Fruit fly (Drosophila melanogaster) whole organism, embryonic: ENCODE measurements around the gene CG43062.

Experiments
- Abd-B ChIP-seq: fragments of 200-800 bp; sonication (Bioruptor generic); optimal IDR thresholded peaks from 2 replicates; lab custom pipeline; 2018; ENCODE audit warnings: missing biosample characterization, mild to moderate bottlenecking, missing genetic modification characterization, moderate library complexity
- Asciz ChIP-seq: fragments of 200-800 bp; sonication (Bioruptor generic); optimal IDR thresholded peaks from 2 replicates; lab custom pipeline; 2017; ENCODE audit warnings: missing biosample characterization, mild to moderate bottlenecking, missing genetic modification characterization, missing genetic modification reagents
- Atf6 ChIP-seq: fragments of 200-800 bp; sonication (Bioruptor generic); IDR thresholded peaks from 2 replicates; pipeline ENCODE4 v1.3.6; 2022; ENCODE audit warnings: missing biosample characterization, missing genetic modification characterization
- Bdp1 ChIP-seq: fragments of 200-800 bp; sonication (Bioruptor generic); optimal IDR thresholded peaks from 3 replicates; lab custom pipeline; 2016; ENCODE audit warnings: missing biosample characterization, missing genetic modification characterization
- CG10654 ChIP-seq: fragments of 200-800 bp; sonication (Bioruptor generic); optimal IDR thresholded peaks from 2 replicates; lab custom pipeline; 2016; ENCODE audit warnings: missing biosample characterization, missing genetic modification characterization
- CG11456 ChIP-seq: fragments of 200-800 bp; sonication (Bioruptor generic); IDR thresholded peaks from 3 replicates; pipeline ENCODE4 v1.3.6; 2022; ENCODE audit warnings: missing biosample characterization, missing genetic modification characterization
- CG12769 ChIP-seq: fragments of 200-800 bp; sonication (Bioruptor generic); optimal IDR thresholded peaks from 2 replicates; lab custom pipeline; 2019; ENCODE audit warnings: missing biosample characterization, mild to moderate bottlenecking, missing genetic modification characterization, moderate library complexity
- CG15514 ChIP-seq: fragments of 200-800 bp; sonication (Bioruptor generic); optimal IDR thresholded peaks from 3 replicates; lab custom pipeline; 2017; ENCODE audit warnings: missing biosample characterization, missing genetic modification characterization, mild to moderate bottlenecking, moderate library complexity, missing genetic modification reagents
- CG15601 ChIP-seq: fragments of 200-800 bp; sonication (Bioruptor generic); optimal IDR thresholded peaks from 3 replicates; lab custom pipeline; 2019; ENCODE audit warnings: missing biosample characterization, mild to moderate bottlenecking, missing genetic modification characterization, moderate library complexity
- CG34376 ChIP-seq: fragments of 200-800 bp; sonication (Bioruptor generic); optimal IDR thresholded peaks from 2 replicates; lab custom pipeline; 2018; ENCODE audit warnings: missing biosample characterization, mild to moderate bottlenecking, missing genetic modification characterization
- CG5953 ChIP-seq: fragments of 200-800 bp; sonication (Bioruptor generic); IDR thresholded peaks from 2 replicates; pipeline ENCODE4 v1.3.6; 2022; ENCODE audit warnings: missing biosample characterization, missing genetic modification characterization
- CG6813 ChIP-seq: fragments of 200-800 bp; sonication (Bioruptor generic); optimal IDR thresholded peaks from 2 replicates; lab custom pipeline; 2017; ENCODE audit warnings: missing biosample characterization, missing genetic modification characterization, mild to moderate bottlenecking, moderate library complexity, missing genetic modification reagents
- CG7745 ChIP-seq: fragments of 200-800 bp; sonication (Bioruptor generic); optimal IDR thresholded peaks from 2 replicates; lab custom pipeline; 2018; ENCODE audit warnings: missing biosample characterization, mild to moderate bottlenecking, missing genetic modification characterization, moderate library complexity
- CG7987 ChIP-seq: fragments of 200-800 bp; sonication (Bioruptor generic); optimal IDR thresholded peaks from 2 replicates; lab custom pipeline; 2018; ENCODE audit warnings: missing biosample characterization, mild to moderate bottlenecking, missing genetic modification characterization, moderate library complexity
- CG9932 ChIP-seq: fragments of 200-800 bp; sonication (Bioruptor generic); IDR thresholded peaks from 2 replicates; pipeline ENCODE4 v1.3.6; 2022; ENCODE audit warnings: missing biosample characterization, missing genetic modification characterization
- CoRest ChIP-seq: fragments of 200-800 bp; sonication (Bioruptor generic); optimal IDR thresholded peaks from 3 replicates; lab custom pipeline; 2018; ENCODE audit warnings: missing biosample characterization, mild to moderate bottlenecking, missing genetic modification characterization, moderate library complexity
- D19B ChIP-seq: fragments of 200-800 bp; sonication (Bioruptor generic); optimal IDR thresholded peaks from 2 replicates; lab custom pipeline; 2017; ENCODE audit warnings: missing biosample characterization, mild to moderate bottlenecking, missing genetic modification characterization
- Deaf1 ChIP-seq: fragments of 200-800 bp; optimal IDR thresholded peaks from 3 replicates; lab custom pipeline; 2019; ENCODE audit warnings: missing biosample characterization, mild to moderate bottlenecking, missing genetic modification characterization, moderate library complexity
- Dll ChIP-seq: fragments of 200-800 bp; sonication (Bioruptor generic); IDR thresholded peaks from 4 replicates; pipeline ENCODE4 v1.3.6; 2022; ENCODE audit warnings: missing biosample characterization, missing genetic modification characterization; ENCODE audit not compliant: partially characterized antibody
- Dp ChIP-seq: fragments of 200-800 bp; sonication (Bioruptor generic); optimal IDR thresholded peaks from 2 replicates; lab custom pipeline; 2018; ENCODE audit warnings: missing biosample characterization, mild to moderate bottlenecking, missing genetic modification characterization, moderate library complexity
- Ets65A ChIP-seq: fragments of 200-800 bp; sonication (Bioruptor generic); peaks from one replicate; lab custom pipeline; 2016; ENCODE audit warnings: missing biosample characterization, missing genetic modification characterization
- GATAe ChIP-seq: fragments of 200-800 bp; sonication (Bioruptor generic); conservative IDR thresholded peaks from 2 replicates; pipeline ENCODE4 v1.3.6; 2022; ENCODE audit warnings: missing biosample characterization, missing genetic modification characterization
- HLHmδ ChIP-seq: fragments of 200-800 bp; sonication (Bioruptor generic); optimal IDR thresholded peaks from 2 replicates; lab custom pipeline; 2018; ENCODE audit warnings: missing biosample characterization, mild to moderate bottlenecking, missing genetic modification characterization, moderate library complexity
- HmgD ChIP-seq: fragments of 200-800 bp; sonication (Bioruptor generic); optimal IDR thresholded peaks from 3 replicates; lab custom pipeline; 2016; ENCODE audit warnings: missing biosample characterization, missing genetic modification characterization
- Hmr ChIP-seq: fragments of 200-800 bp; sonication (Bioruptor generic); optimal IDR thresholded peaks from 3 replicates; lab custom pipeline; 2017; ENCODE audit warnings: mild to moderate bottlenecking, missing biosample characterization, missing genetic modification reagents, missing genetic modification characterization
- Meics ChIP-seq: fragments of 200-800 bp; sonication (Bioruptor generic); optimal IDR thresholded peaks from 2 replicates; lab custom pipeline; 2017; ENCODE audit warnings: missing biosample characterization, mild to moderate bottlenecking, missing genetic modification characterization
- Mes4 ChIP-seq: fragments of 200-800 bp; sonication (Bioruptor generic); optimal IDR thresholded peaks from 2 replicates; lab custom pipeline; 2016; ENCODE audit warnings: missing biosample characterization, missing genetic modification characterization
- NC2α ChIP-seq: fragments of 200-800 bp; sonication (Bioruptor generic); optimal IDR thresholded peaks from 2 replicates; lab custom pipeline; 2016; ENCODE audit warnings: missing biosample characterization, missing genetic modification characterization
- Pdp1 ChIP-seq, 2 experiments: fragments of 200-800 bp; sonication (Bioruptor generic); optimal IDR thresholded peaks; 3 replicates each; lab custom pipeline; 2016; ENCODE audit warnings: missing biosample characterization in 2 of 2, missing genetic modification characterization in 2 of 2, mild to moderate bottlenecking in 1 of 2, moderate library complexity in 1 of 2
- Ptx1 ChIP-seq: fragments of 200-800 bp; sonication (Bioruptor generic); IDR thresholded peaks from 2 replicates; pipeline ENCODE4 v1.3.6; 2022; ENCODE audit warnings: missing biosample characterization, missing genetic modification characterization
- Taf1 ChIP-seq: fragments of 200-800 bp; sonication (Bioruptor generic); IDR thresholded peaks from 2 replicates; pipeline ENCODE4 v1.3.6; 2022; ENCODE audit warnings: missing biosample characterization, missing genetic modification characterization
- ara ChIP-seq: fragments of 200-800 bp; sonication (Bioruptor generic); IDR thresholded peaks from 2 replicates; pipeline ENCODE4 v1.3.6; 2022; ENCODE audit warnings: missing biosample characterization, missing genetic modification characterization
- bsh ChIP-seq, 2 experiments: fragments of 200-800 bp; sonication (Bioruptor generic); optimal IDR thresholded peaks; 2 replicates each; lab custom pipeline; 2017 to 2018; ENCODE audit warnings: mild to moderate bottlenecking in 2 of 2, missing biosample characterization in 2 of 2, missing genetic modification characterization in 2 of 2, moderate library complexity in 1 of 2
- btn ChIP-seq: fragments of 200-800 bp; sonication (Bioruptor generic); optimal IDR thresholded peaks from 2 replicates; lab custom pipeline; 2016; ENCODE audit warnings: missing biosample characterization, missing genetic modification characterization
- dan ChIP-seq: fragments of 200-800 bp; sonication (Bioruptor generic); IDR thresholded peaks from 2 replicates; pipeline ENCODE4 v1.3.6; 2022; ENCODE audit warnings: missing biosample characterization, missing genetic modification characterization
- ftz-f1 ChIP-seq: fragments of 200-800 bp; sonication (Bioruptor generic); optimal IDR thresholded peaks from 2 replicates; lab custom pipeline; 2016; ENCODE audit warnings: missing biosample characterization, missing genetic modification characterization
- gsb ChIP-seq: fragments of 200-800 bp; sonication (Bioruptor generic); IDR thresholded peaks from 2 replicates; pipeline ENCODE4 v1.3.6; 2022; ENCODE audit warnings: missing biosample characterization, missing genetic modification characterization
- inv ChIP-seq: fragments of 200-800 bp; sonication (Bioruptor generic); IDR thresholded peaks from 2 replicates; pipeline ENCODE4 v1.3.6; 2022; ENCODE audit warnings: missing biosample characterization, missing genetic modification characterization; ENCODE audit not compliant: partially characterized antibody
- lov ChIP-seq, 2 experiments: fragments of 200-800 bp in 1 of 2; fragments of >200 bp in 1 of 2; sonication (Bioruptor generic) in 1 of 2; IDR thresholded peaks in 1 of 2; optimal IDR thresholded peaks in 1 of 2; 2 replicates in 1 of 2; 3 replicates in 1 of 2; pipeline versions ENCODE4 v1.3.6 to Lab custom; 2017 to 2022; ENCODE audit warnings: missing biosample characterization in 1 of 2, missing genetic modification characterization in 1 of 2
- p53 ChIP-seq: fragments of 200-800 bp; sonication (Bioruptor generic); optimal IDR thresholded peaks from 2 replicates; lab custom pipeline; 2016; ENCODE audit warnings: missing biosample characterization, missing genetic modification characterization
- ranshi ChIP-seq: fragments of 200-800 bp; sonication (Bioruptor generic); IDR thresholded peaks from 2 replicates; pipeline ENCODE4 v1.3.6; 2022; ENCODE audit warnings: missing biosample characterization, missing genetic modification characterization
- seq ChIP-seq: fragments of 200-800 bp; sonication (Bioruptor generic); IDR thresholded peaks from 2 replicates; pipeline ENCODE4 v1.3.6; 2022; ENCODE audit warnings: missing biosample characterization, missing genetic modification characterization
- slou ChIP-seq: fragments of 200-800 bp; sonication (Bioruptor generic); optimal IDR thresholded peaks from 3 replicates; lab custom pipeline; 2016; ENCODE audit warnings: missing biosample characterization, missing genetic modification characterization
- sr ChIP-seq: fragments of 200-800 bp; sonication (Bioruptor generic); IDR thresholded peaks from 3 replicates; pipeline ENCODE4 v1.3.6; 2022; ENCODE audit warnings: missing biosample characterization, missing genetic modification characterization
- vvl ChIP-seq: fragments of 200-800 bp; sonication (Bioruptor generic); IDR thresholded peaks from 2 replicates; pipeline ENCODE4 v1.3.6; 2022; ENCODE audit warnings: missing biosample characterization, missing genetic modification characterization
- zen ChIP-seq: fragments of 200-800 bp; sonication (Bioruptor generic); optimal IDR thresholded peaks from 3 replicates; lab custom pipeline; 2018; ENCODE audit warnings: missing biosample characterization, mild to moderate bottlenecking, missing genetic modification characterization, moderate library complexity
- zfh2 ChIP-seq: fragments of 200-800 bp; sonication (Bioruptor generic); optimal IDR thresholded peaks from 2 replicates; lab custom pipeline; 2016; ENCODE audit warnings: missing biosample characterization, missing genetic modification characterization

Gene CG43062

DNA sequence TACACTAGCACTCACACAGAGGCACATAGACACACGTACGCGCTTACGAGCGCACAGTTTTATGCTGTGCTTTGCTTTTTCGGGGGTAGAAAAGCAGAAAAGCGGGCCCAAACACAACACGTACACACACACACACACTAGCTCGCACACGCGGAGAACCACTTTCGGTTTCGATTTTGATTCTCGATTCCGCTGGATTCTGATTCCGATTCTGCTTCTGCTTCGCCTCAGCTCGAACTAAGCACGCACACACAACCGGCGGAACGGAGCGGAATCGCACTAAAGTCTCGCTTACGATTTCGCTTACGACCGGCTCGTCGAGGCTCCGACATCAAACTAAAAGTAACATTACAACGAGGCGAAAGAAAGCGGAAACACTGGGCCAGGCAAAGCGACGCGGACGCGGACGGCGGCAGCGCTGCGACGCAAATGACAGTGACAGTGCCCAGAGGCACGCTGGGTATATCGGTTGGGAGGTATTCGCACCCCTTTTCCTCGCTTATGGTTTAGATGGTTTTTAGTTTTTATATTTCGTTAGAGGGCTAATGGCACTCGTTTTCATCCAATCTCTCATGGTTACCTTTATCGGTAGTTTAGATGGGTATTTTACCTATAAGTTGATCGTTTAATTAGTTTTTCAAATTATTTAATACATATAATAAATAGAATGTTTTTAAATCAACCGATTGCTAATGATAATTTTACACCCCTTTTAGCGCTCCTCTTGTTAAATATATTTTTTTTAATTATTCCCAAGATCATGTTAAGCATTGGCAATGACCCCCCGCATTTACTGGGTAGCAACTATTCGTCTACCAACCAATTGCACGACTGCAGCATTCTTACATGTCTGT is 28.1 kb downstream of the CG43062 start (continued):
- no peak for TF ChIP-seq inv
- TF ChIP-seq CG12769 (tag; lab: Kevin White, UChicago), result peak; percentile 76
- peak; percentile 45 for TF ChIP-seq CG34376 (GFP tag; lab: Kevin White, UChicago)
- peak; percentile 26 for TF ChIP-seq ftz-f1
- TF ChIP-seq CG5953 (GFP tag; lab: Robert Waterston, UW), result peak; percentile 51; the same call in 1 of the 2 replicates
- peak; percentile 74 for TF ChIP-seq CG6813
- peak; percentile 50; the same call in 1 of the 2 replicates for TF ChIP-seq Ptx1 (GFP tag; lab: Robert Waterston, UW)
- peak; percentile 86 for TF ChIP-seq CG15514 (GFP tag; lab: Kevin White, UChicago)
- peak; percentile 66 for TF ChIP-seq Meics (GFP tag; lab: Kevin White, UChicago)
- TF ChIP-seq p53 (GFP tag; lab: Kevin White, UChicago), result no peak
- TF ChIP-seq ara (GFP tag; lab: Robert Waterston, UW), result peak; percentile 43
- peak; percentile 38 for TF ChIP-seq btn (GFP tag; lab: Kevin White, UChicago)
- TF ChIP-seq Ets65A (GFP tag; lab: Kevin White, UChicago), result peak; percentile 72
- TF ChIP-seq Dp (GFP tag; lab: Kevin White, UChicago), result no peak
- peak; percentile 18 for TF ChIP-seq slou (GFP tag; lab: Kevin White, UChicago)
- TF ChIP-seq NC2α (GFP tag; lab: Kevin White, UChicago), result peak; percentile 43
- peak; percentile 99 for TF ChIP-seq D19B (GFP tag; lab: Kevin White, UChicago)
- peak; percentile 59 for TF ChIP-seq Mes4
- peak; percentile 81 for TF ChIP-seq HmgD (GFP tag; lab: Kevin White, UChicago)
- peak; percentile 4 for TF ChIP-seq zen (tag; lab: Kevin White, UChicago)
- TF ChIP-seq dan (GFP tag; lab: Robert Waterston, UW), result no peak
- TF ChIP-seq HLHmδ (GFP tag; lab: Kevin White, UChicago), result peak; percentile 86
- TF ChIP-seq Taf1, result no peak
- TF ChIP-seq CG15601, result peak; percentile 80
- TF ChIP-seq Pdp1 (GFP tag; optimal IDR thresholded peaks at IDR 0.05; lab: Kevin White, UChicago), result peak in 1 of 2 experiments; percentile 42
- no peak for TF ChIP-seq GATAe (GFP tag; lab: Robert Waterston, UW)
- TF ChIP-seq lov (optimal IDR thresholded peaks at IDR 0.05; lab: Kevin White, UChicago), result no peak
- TF ChIP-seq lov (GFP tag; IDR thresholded peaks at IDR 0.05; lab: Robert Waterston, UW), result 0 out of 3 replicates have a peak, but pooled peaks have one; percentile 67
- TF ChIP-seq zfh2 (GFP tag; lab: Kevin White, UChicago), result peak; percentile 48
- no peak for TF ChIP-seq ranshi
- TF ChIP-seq Asciz (GFP tag; lab: Kevin White, UChicago), result peak; percentile 77
- TF ChIP-seq vvl (GFP tag; lab: Robert Waterston, UW), result 0 out of 2 replicates have a peak, but pooled peaks have one; percentile 26
- TF ChIP-seq Dll (GFP tag; lab: Robert Waterston, UW), result peak; percentile 33; the same call in 1 of the 4 replicates
- TF ChIP-seq CoRest, result peak; percentile 84
- peak; percentile 54 for TF ChIP-seq Hmr (GFP tag; lab: Kevin White, UChicago)
- TF ChIP-seq Deaf1 (tag; lab: Kevin White, UChicago), result peak; percentile 87
- peak; percentile 69 for TF ChIP-seq CG7987 (GFP tag; lab: Kevin White, UChicago)
- TF ChIP-seq CG11456 (GFP tag; lab: Robert Waterston, UW), result peak; percentile 71; the same call in 2 of the 3 replicates
- peak; percentile 43 for TF ChIP-seq CG10654
- TF ChIP-seq Atf6, result no peak; the same call in 1 of the 2 replicates
- no peak for TF ChIP-seq sr
- TF ChIP-seq Abd-B (GFP tag; lab: Kevin White, UChicago), result peak; percentile 58
- peak; percentile 3 for TF ChIP-seq Bdp1 (GFP tag; lab: Kevin White, UChicago)
- no peak for TF ChIP-seq gsb (GFP tag; lab: Robert Waterston, UW)
- peak; percentile 43 to 44 for TF ChIP-seq bsh (GFP tag; optimal IDR thresholded peaks at IDR 0.05; lab: Kevin White, UChicago)
- TF ChIP-seq CG7745 (tag; lab: Kevin White, UChicago), result peak; percentile 48
- TF ChIP-seq CG9932 (GFP tag; lab: Robert Waterston, UW), result peak; percentile 60; the same call in 1 of the 2 replicates
- peak; percentile 61; the same call in 1 of the 2 replicates for TF ChIP-seq seq (GFP tag; lab: Robert Waterston, UW)
